Worm (Caenorhabditis elegans) whole organism, L2 larva: ENCODE data around the gene D1086.18.

Experiments used
- F13H6.1 ChIP-seq: sonication (generic microtip); optimal IDR thresholded peaks from 2 replicates; lab custom pipeline; 2016; ENCODE audit warnings: missing genetic modification characterization, missing compliant biosample characterization
- unc-39 ChIP-seq: fragments of 150-350 bp; optimal IDR thresholded peaks from 2 replicates; lab custom pipeline; 2014; ENCODE audit warnings: missing biosample characterization, missing genetic modification characterization

ce11 chrV:14057540-14057939 lies 28.1 kb upstream of the D1086.18 start, which contains the start of gene F58D12.3:
- TF ChIP-seq unc-39, result no peak
- no peak for TF ChIP-seq F13H6.1 (tag; lab: Kevin White, UChicago)
